Worm (Caenorhabditis elegans): ENCODE data around the gene D1054.19.

Gene D1054.19

DNA sequence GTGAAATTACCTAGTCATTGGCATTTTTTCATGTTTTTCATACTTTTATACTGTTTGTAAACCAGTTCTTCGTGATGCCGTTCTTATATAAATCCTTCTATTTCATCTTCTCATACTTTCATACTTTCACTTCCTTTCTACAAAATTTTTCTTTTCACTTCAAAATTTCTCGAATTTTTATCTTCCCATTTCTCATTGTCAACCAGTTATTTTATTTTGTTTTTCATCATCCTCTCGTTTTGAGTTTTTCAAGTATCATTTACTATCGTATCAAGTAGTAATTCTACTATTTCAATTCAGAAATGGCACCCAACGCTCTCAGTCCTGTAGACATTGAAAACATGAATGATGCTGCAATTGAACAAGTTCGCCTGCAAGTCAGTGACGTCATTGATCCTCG, 36.9 kb upstream of the D1054.19 start, which contains the start of gene F28H7.8:
Gene F28H7.8 (plus strand): TSS at position 301 of the 400 bp plus-strand sequence.
- no peak for TF ChIP-seq nhr-23 (tag; optimal IDR thresholded peaks at IDR 0.05)
- no peak for TF ChIP-seq hmg-11 (tag; optimal IDR thresholded peaks at IDR 0.05)
- TF ChIP-seq elt-3 (tag; optimal IDR thresholded peaks at IDR 0.05) = no peak
- TF ChIP-seq skn-1 (tag; optimal IDR thresholded peaks at IDR 0.05) = no peak
- no peak for TF ChIP-seq elt-1 (tag; optimal IDR thresholded peaks at IDR 0.05)
- no peak for TF ChIP-seq daf-12 (tag; optimal IDR thresholded peaks at IDR 0.05)
- no peak for TF ChIP-seq nhr-77 (tag; optimal IDR thresholded peaks at IDR 0.05)
- no peak for TF ChIP-seq nhr-11 (tag; optimal IDR thresholded peaks at IDR 0.05)
- TF ChIP-seq egl-5 (tag; optimal IDR thresholded peaks at IDR 0.05) = no peak
- no peak for TF ChIP-seq ama-1 (optimal IDR thresholded peaks at IDR 0.05)
- no peak for TF ChIP-seq nhr-76 (tag; optimal IDR thresholded peaks at IDR 0.05)
- no peak for TF ChIP-seq aly-2 (tag; optimal IDR thresholded peaks at IDR 0.05)
- no peak for TF ChIP-seq pha-4 (tag; optimal IDR thresholded peaks at IDR 0.05)
- no peak for TF ChIP-seq nhr-67 (tag; optimal IDR thresholded peaks at IDR 0.05)
- TF ChIP-seq egl-27 (tag; optimal IDR thresholded peaks at IDR 0.05) = no peak
- no peak for TF ChIP-seq fkh-2 (tag; optimal IDR thresholded peaks at IDR 0.05)
- TF ChIP-seq sea-2 (GFP tag; optimal IDR thresholded peaks at IDR 0.05) = no peak
- TF ChIP-seq jun-1 (tag; optimal IDR thresholded peaks at IDR 0.05) = no peak
- TF ChIP-seq elt-2 (tag; optimal IDR thresholded peaks at IDR 0.05) = no peak

DNA sequence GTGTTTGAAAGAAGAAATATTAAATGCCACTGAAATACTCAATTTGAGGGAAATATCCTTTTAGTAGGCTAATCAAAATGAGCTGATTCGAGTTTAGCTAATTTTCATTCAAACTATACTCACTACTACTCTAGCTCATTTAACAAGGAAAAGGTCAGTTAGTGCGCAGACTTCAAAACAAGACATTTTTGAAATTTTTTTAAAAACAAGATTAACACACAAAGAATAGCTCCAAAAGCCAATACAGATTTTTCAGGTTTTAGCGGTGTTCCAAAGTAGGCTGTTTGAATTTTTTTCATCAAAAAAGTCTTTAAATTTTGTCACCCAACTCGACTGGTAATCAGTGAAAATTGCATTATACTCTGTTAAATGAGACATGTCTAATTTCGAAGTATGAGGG, 34.8 kb upstream of the D1054.19 start:
- TF ChIP-seq lsy-12 (tag; optimal IDR thresholded peaks at IDR 0.05) = no peak
- TF ChIP-seq nhr-237 (tag; optimal IDR thresholded peaks at IDR 0.05) = no peak
- TF ChIP-seq R02D3.7 (tag; optimal IDR thresholded peaks at IDR 0.05) = no peak
- TF ChIP-seq hmg-11 (tag; optimal IDR thresholded peaks at IDR 0.05) = no peak
- TF ChIP-seq elt-3 (tag; optimal IDR thresholded peaks at IDR 0.05) = no peak
- no peak for TF ChIP-seq mdl-1 (tag; optimal IDR thresholded peaks at IDR 0.05)
- no peak for TF ChIP-seq fos-1 (tag; optimal IDR thresholded peaks at IDR 0.05)
- no peak for TF ChIP-seq nhr-67 (tag; optimal IDR thresholded peaks at IDR 0.05)
- TF ChIP-seq fkh-2 (tag; optimal IDR thresholded peaks at IDR 0.05) = no peak
- no peak for TF ChIP-seq ztf-11 (tag; optimal IDR thresholded peaks at IDR 0.05)
- no peak for TF ChIP-seq nhr-28 (tag; optimal IDR thresholded peaks at IDR 0.05)
- TF ChIP-seq jun-1 (tag; optimal IDR thresholded peaks at IDR 0.05) = no peak
- TF ChIP-seq egl-5 (tag; optimal IDR thresholded peaks at IDR 0.05) = no peak

DNA sequence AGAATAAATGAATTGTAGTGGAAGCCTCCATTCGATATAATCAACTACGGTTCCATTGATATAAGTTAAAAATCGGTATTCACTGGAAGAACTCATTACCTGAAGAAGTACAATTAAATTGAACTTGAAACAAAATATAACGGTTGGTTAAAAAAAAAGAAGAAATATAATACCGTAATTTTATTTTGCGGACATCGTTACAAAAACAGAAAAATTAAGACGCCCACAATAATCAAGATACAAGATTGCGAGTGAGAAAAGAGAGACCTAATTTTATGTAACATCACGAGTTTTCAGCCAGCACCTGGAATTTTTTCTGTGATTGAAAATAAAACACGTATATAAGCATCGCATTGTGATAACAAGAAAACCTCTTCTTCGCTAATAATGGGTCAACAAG, 32.9 kb upstream of the D1054.19 start, which contains the start of gene sre-6:
Gene sre-6 (minus strand): TSS at position 101 of the 400 bp plus-strand sequence.
- no peak for TF ChIP-seq sea-2 (GFP tag; optimal IDR thresholded peaks at IDR 0.05)
- TF ChIP-seq pqm-1 (tag; optimal IDR thresholded peaks at IDR 0.05) = no peak
- no peak for TF ChIP-seq lsy-12 (tag; optimal IDR thresholded peaks at IDR 0.05)

DNA sequence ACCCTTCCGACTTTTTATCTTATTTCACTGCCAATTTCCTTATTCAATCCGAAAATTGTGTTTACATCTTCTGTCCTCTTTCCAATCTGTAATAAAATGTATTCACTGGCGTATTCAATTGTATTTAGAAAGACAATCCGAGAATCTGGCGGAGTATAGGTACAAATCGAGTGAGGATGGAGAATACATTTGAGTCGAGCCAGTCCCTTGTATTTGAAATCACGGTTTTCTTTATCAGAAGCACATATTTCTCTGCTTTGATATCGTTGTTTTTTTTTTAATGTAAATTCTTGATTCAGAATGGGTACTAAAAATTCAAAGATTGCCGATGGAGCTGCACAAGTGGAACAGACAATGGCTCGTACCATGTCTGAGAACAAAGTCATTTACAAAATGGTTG, 31.5 kb upstream of the D1054.19 start, which contains the start of gene ocr-1:
Gene ocr-1 (plus strand): TSS at position 301 of the 400 bp plus-strand sequence.
- no peak for TF ChIP-seq ceh-16 (tag; optimal IDR thresholded peaks at IDR 0.05)
- no peak for TF ChIP-seq nfya-1 (tag; optimal IDR thresholded peaks at IDR 0.05; ENCODE audit: insufficient read depth)
- no peak for TF ChIP-seq jun-1 (tag; optimal IDR thresholded peaks at IDR 0.05)
- TF ChIP-seq nhr-43 (tag; optimal IDR thresholded peaks at IDR 0.05; ENCODE audit: poor library complexity, severe bottlenecking) = no peak
- no peak for TF ChIP-seq egl-27 (tag; optimal IDR thresholded peaks at IDR 0.05)
- no peak for TF ChIP-seq daf-12 (tag; optimal IDR thresholded peaks at IDR 0.05)
- no peak for TF ChIP-seq aly-2 (tag; optimal IDR thresholded peaks at IDR 0.05)
- no peak for TF ChIP-seq fkh-2 (tag; optimal IDR thresholded peaks at IDR 0.05)
- no peak for TF ChIP-seq R02D3.7 (tag; optimal IDR thresholded peaks at IDR 0.05)
- TF ChIP-seq eor-1 (tag; optimal IDR thresholded peaks at IDR 0.05) = no peak
- no peak for TF ChIP-seq mml-1 (tag; optimal IDR thresholded peaks at IDR 0.05)
- TF ChIP-seq nhr-237 (tag; optimal IDR thresholded peaks at IDR 0.05) = no peak
- no peak for TF ChIP-seq nhr-25 (tag; optimal IDR thresholded peaks at IDR 0.05)
- TF ChIP-seq egl-5 (tag; optimal IDR thresholded peaks at IDR 0.05) = no peak
- TF ChIP-seq nhr-28 (tag; optimal IDR thresholded peaks at IDR 0.05) = no peak

DNA sequence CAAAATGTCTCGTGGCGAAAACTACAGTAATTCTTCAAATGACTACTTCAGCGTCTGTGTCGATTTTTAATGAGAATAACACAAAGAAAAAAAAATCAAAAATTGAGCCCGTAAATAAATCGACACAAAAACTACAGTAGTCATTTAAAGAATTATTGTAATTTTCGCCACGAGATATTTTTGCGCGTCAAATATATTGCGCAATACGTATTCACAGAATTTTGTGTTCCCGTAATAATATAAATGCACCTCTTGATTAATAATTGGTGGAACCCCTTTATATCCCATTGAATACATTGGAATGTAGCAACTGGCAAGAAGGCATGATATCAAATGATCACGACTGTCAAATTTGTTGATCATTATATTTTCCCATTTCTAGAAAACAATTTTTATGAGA, 26.7 kb upstream of the D1054.19 start:
- no peak for TF ChIP-seq unc-62 (GFP tag; optimal IDR thresholded peaks at IDR 0.05)
- no peak for TF ChIP-seq nhr-28 (tag; optimal IDR thresholded peaks at IDR 0.05)
- TF ChIP-seq nhr-76 (tag; optimal IDR thresholded peaks at IDR 0.05) = no peak
- TF ChIP-seq ZK546.5 (tag; optimal IDR thresholded peaks at IDR 0.05) = no peak
- no peak for TF ChIP-seq ztf-4 (tag; optimal IDR thresholded peaks at IDR 0.05)
- no peak for TF ChIP-seq lin-39 (tag; optimal IDR thresholded peaks at IDR 0.05)
- no peak for TF ChIP-seq pha-4 (tag; optimal IDR thresholded peaks at IDR 0.05)
- no peak for TF ChIP-seq nhr-23 (tag; optimal IDR thresholded peaks at IDR 0.05)
- TF ChIP-seq mml-1 (tag; optimal IDR thresholded peaks at IDR 0.05) = no peak
- TF ChIP-seq lin-15B (tag; optimal IDR thresholded peaks at IDR 0.05) = no peak
- TF ChIP-seq fkh-10 (GFP tag; optimal IDR thresholded peaks at IDR 0.05) = no peak
- TF ChIP-seq egl-27 (tag; optimal IDR thresholded peaks at IDR 0.05) = no peak
- TF ChIP-seq lsy-12 (tag; optimal IDR thresholded peaks at IDR 0.05) = no peak
- no peak for TF ChIP-seq pqm-1 (tag; optimal IDR thresholded peaks at IDR 0.05)
- TF ChIP-seq nhr-237 (tag; optimal IDR thresholded peaks at IDR 0.05) = no peak
- no peak for TF ChIP-seq sea-2 (GFP tag; optimal IDR thresholded peaks at IDR 0.05)
- TF ChIP-seq snpc-4 (tag; optimal IDR thresholded peaks at IDR 0.05) = no peak
- no peak for TF ChIP-seq ceh-9 (tag; optimal IDR thresholded peaks at IDR 0.05)

All from whole organism, L3 larva.